Worm (Caenorhabditis elegans) whole organism, L2 larva: Measurements from ENCODE around the gene Y43F8B.2.

Experiments
- C34F6.9 ChIP-seq: fragments of 150-350 bp; optimal IDR thresholded peaks from 2 replicates; lab custom pipeline; 2014; ENCODE audit warnings: missing biosample characterization, missing genetic modification characterization
- F13H6.1 ChIP-seq: sonication (generic microtip); optimal IDR thresholded peaks from 2 replicates; lab custom pipeline; 2016; ENCODE audit warnings: missing genetic modification characterization, missing compliant biosample characterization
- R02D3.7 ChIP-seq: fragments of 150-350 bp; optimal IDR thresholded peaks from 2 replicates; lab custom pipeline; 2014; ENCODE audit warnings: missing biosample characterization, missing genetic modification characterization
- Y55F3AM.14 ChIP-seq: fragments of 200-800 bp; sonication (Bioruptor generic); optimal IDR thresholded peaks from 2 replicates; lab custom pipeline; 2018; ENCODE audit warnings: mild to moderate bottlenecking, missing genetic modification characterization, missing compliant biosample characterization
- alr-1 ChIP-seq: fragments of 150-350 bp; optimal IDR thresholded peaks from 2 replicates; lab custom pipeline; 2014; ENCODE audit warnings: missing biosample characterization, missing genetic modification characterization
- ama-1 ChIP-seq: fragments of 150-350 bp; optimal IDR thresholded peaks from 2 replicates; lab custom pipeline; 2018; ENCODE audit warnings: inconsistent platforms
- blmp-1 ChIP-seq: sonication (generic microtip); optimal IDR thresholded peaks from 2 replicates; lab custom pipeline; 2017; ENCODE audit warnings: missing genetic modification characterization, mild to moderate bottlenecking, missing compliant biosample characterization, antibody characterized with exemption, moderate library complexity; ENCODE audit not compliant: insufficient read depth
- dmd-4 ChIP-seq: sonication (generic microtip); optimal IDR thresholded peaks from 2 replicates; lab custom pipeline; 2017; ENCODE audit warnings: missing biosample characterization, missing genetic modification characterization
- egl-27 ChIP-seq: sonication (generic microtip); optimal IDR thresholded peaks from 3 replicates; lab custom pipeline; 2017; ENCODE audit warnings: missing biosample characterization, missing genetic modification reagents, missing genetic modification characterization
- elt-1 ChIP-seq: fragments of 150-350 bp; optimal IDR thresholded peaks from 2 replicates; lab custom pipeline; 2014; ENCODE audit warnings: missing biosample characterization, missing genetic modification characterization
- elt-3 ChIP-seq: sonication (generic microtip); optimal IDR thresholded peaks from 2 replicates; lab custom pipeline; 2017; ENCODE audit warnings: missing biosample characterization, missing genetic modification characterization
- fos-1 ChIP-seq: fragments of 150-350 bp; optimal IDR thresholded peaks from 2 replicates; lab custom pipeline; 2014; ENCODE audit warnings: missing biosample characterization, missing genetic modification characterization
- gmeb-1 ChIP-seq: fragments of 150-350 bp; optimal IDR thresholded peaks from 2 replicates; lab custom pipeline; 2014; ENCODE audit warnings: missing biosample characterization, missing genetic modification characterization
- lin-13 ChIP-seq: fragments of 150-350 bp; optimal IDR thresholded peaks from 2 replicates; lab custom pipeline; 2014; ENCODE audit warnings: missing biosample characterization, missing genetic modification reagents, missing genetic modification characterization
- lin-39 ChIP-seq: fragments of 150-350 bp; optimal IDR thresholded peaks from 2 replicates; lab custom pipeline; 2014; ENCODE audit warnings: missing biosample characterization, missing genetic modification reagents, missing genetic modification characterization
- mab-5 ChIP-seq: fragments of 150-350 bp; optimal IDR thresholded peaks from 2 replicates; lab custom pipeline; 2014; ENCODE audit warnings: missing biosample characterization, missing genetic modification characterization
- nhr-10 ChIP-seq: sonication (generic microtip); optimal IDR thresholded peaks from 2 replicates; lab custom pipeline; 2017; ENCODE audit warnings: missing biosample characterization, missing genetic modification characterization
- nhr-11 ChIP-seq: fragments of 150-350 bp; optimal IDR thresholded peaks from 2 replicates; lab custom pipeline; 2014; ENCODE audit warnings: missing biosample characterization, missing genetic modification characterization
- nhr-129 ChIP-seq: fragments of 150-350 bp; optimal IDR thresholded peaks from 2 replicates; lab custom pipeline; 2014; ENCODE audit warnings: missing biosample characterization, missing genetic modification characterization
- nhr-21 ChIP-seq: fragments of 150-350 bp; optimal IDR thresholded peaks from 2 replicates; lab custom pipeline; 2014; ENCODE audit warnings: missing biosample characterization, missing genetic modification characterization
- nhr-23 ChIP-seq: fragments of 150-350 bp; optimal IDR thresholded peaks from 2 replicates; lab custom pipeline; 2014; ENCODE audit warnings: missing biosample characterization, missing genetic modification reagents, missing genetic modification characterization
- nhr-237 ChIP-seq: fragments of 150-350 bp; optimal IDR thresholded peaks from 2 replicates; lab custom pipeline; 2014; ENCODE audit warnings: missing biosample characterization, missing genetic modification characterization
- nhr-6 ChIP-seq: fragments of 150-350 bp; optimal IDR thresholded peaks from 2 replicates; lab custom pipeline; 2014; ENCODE audit warnings: missing biosample characterization, missing genetic modification characterization
- nhr-77 ChIP-seq: fragments of 150-350 bp; optimal IDR thresholded peaks from 2 replicates; lab custom pipeline; 2014; ENCODE audit warnings: missing biosample characterization, missing genetic modification characterization
- sem-4 ChIP-seq: fragments of 150-350 bp; optimal IDR thresholded peaks from 2 replicates; lab custom pipeline; 2014; ENCODE audit warnings: missing biosample characterization, missing genetic modification reagents, missing genetic modification characterization
- skn-1 ChIP-seq: sonication (generic microtip); optimal IDR thresholded peaks from 2 replicates; lab custom pipeline; 2017; ENCODE audit warnings: missing biosample characterization, missing genetic modification characterization
- sma-3 ChIP-seq: sonication (generic microtip); optimal IDR thresholded peaks from 2 replicates; lab custom pipeline; 2016; ENCODE audit warnings: missing genetic modification reagents, missing genetic modification characterization, missing compliant biosample characterization
- sma-9 ChIP-seq, 2 experiments: fragments of 150-350 bp in 1 of 2; sonication (generic microtip) in 1 of 2; optimal IDR thresholded peaks; 2 replicates each; lab custom pipeline; 2014 to 2016; ENCODE audit warnings: missing genetic modification characterization in 2 of 2, mild to moderate bottlenecking in 1 of 2, missing biosample characterization in 1 of 2, missing compliant biosample characterization in 1 of 2, missing genetic modification reagents in 1 of 2, moderate library complexity in 1 of 2
- snpc-4 ChIP-seq: fragments of 150-350 bp; optimal IDR thresholded peaks from 2 replicates; lab custom pipeline; 2014; ENCODE audit warnings: missing biosample characterization, missing genetic modification characterization
- unc-39 ChIP-seq: fragments of 150-350 bp; optimal IDR thresholded peaks from 2 replicates; lab custom pipeline; 2014; ENCODE audit warnings: missing biosample characterization, missing genetic modification characterization
- unc-55 ChIP-seq: fragments of 150-350 bp; sonication (generic microtip); optimal IDR thresholded peaks from 3 replicates; lab custom pipeline; 2014; ENCODE audit warnings: missing biosample characterization, missing genetic modification reagents, missing genetic modification characterization
- unc-62 ChIP-seq: fragments of 150-350 bp; optimal IDR thresholded peaks from 2 replicates; lab custom pipeline; 2014; ENCODE audit warnings: missing biosample characterization, missing genetic modification reagents, missing genetic modification characterization
- zag-1 ChIP-seq: fragments of 150-350 bp; optimal IDR thresholded peaks from 2 replicates; lab custom pipeline; 2014; ENCODE audit warnings: missing biosample characterization, missing genetic modification characterization

The Y43F8B.2 gene

DNA sequence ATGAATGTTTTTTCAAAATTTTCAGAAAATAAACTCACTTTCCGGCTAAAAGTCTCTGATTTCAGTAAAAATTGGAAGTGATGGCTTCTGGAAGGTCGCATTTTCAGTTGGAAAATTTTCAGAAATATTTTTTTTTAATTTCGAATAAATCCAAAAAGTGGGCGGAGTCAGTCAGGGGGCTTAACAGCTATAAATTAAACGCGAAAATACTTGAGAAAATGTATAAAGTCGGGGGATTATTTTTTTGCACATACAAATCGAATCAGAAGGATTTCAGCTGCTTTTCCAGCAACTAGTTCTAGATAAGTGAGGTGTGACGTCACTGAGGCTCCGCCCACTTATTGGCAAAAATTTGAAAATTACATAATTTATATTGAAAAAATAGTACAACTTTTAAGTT, at the start of gene Y43F8B.2:
Y43F8B.2 (minus strand) TSS at position 101 of the 400 bp plus-strand sequence.
- no peak for TF ChIP-seq elt-1

DNA sequence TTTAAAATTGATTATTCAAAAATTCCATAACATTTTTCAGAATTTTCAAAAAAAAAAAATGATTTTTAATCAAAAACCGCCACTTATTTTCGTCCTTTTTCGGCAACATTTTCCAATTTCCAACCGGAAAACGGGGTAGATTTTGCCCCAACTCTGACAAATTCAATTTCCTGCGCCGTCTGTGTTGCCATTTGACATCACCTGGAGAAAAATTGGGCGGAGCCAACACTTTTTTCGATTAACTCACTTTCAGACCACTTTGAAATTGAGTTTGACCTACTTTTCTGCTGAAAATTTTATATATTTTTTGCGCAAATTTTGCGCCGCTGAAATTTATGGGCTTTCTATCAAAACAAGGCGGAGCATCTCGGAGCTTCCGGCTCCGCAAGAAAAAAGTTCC, 49.3 kb upstream of the Y43F8B.2 start:
- TF ChIP-seq egl-27 (tag; lab: Kevin White, UChicago) (no peak), F13H6.1 (tag; lab: Kevin White, UChicago) (no peak), unc-62 (GFP tag; lab: Kevin White, UChicago) (no peak), fos-1 (tag; lab: Kevin White, UChicago) (no peak), R02D3.7 (tag; lab: Kevin White, UChicago) (no peak), nhr-21 (no peak), C34F6.9 (tag; lab: Kevin White, UChicago) (no peak), elt-3 (no peak)

DNA sequence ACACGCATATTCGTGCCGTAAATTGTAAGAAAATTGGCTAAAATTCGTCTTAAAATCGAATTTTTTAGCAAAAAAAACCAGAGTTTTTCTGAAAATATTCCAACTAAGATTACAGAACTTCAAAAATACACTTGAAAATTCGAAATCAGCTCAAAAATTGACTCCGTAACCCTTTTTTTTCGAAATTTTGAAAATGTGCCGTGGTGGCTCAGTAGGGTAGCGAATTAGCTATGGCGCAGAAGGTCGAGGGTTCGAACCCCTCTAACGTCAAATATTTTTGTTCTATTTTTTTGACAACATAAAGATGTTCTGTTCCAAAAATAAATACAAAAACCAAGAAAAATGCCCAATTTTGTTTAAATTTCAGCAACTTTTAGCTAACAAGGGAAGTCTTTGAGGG, 46.6 kb upstream of the Y43F8B.2 start:
- TF ChIP-seq lin-39 (tag; lab: Kevin White, UChicago) (no peak), skn-1 (tag; lab: Kevin White, UChicago) (no peak), unc-39 (tag; lab: Kevin White, UChicago) (no peak), mab-5 (tag; lab: Kevin White, UChicago) (no peak), fos-1 (tag; lab: Kevin White, UChicago) (no peak), zag-1 (tag; lab: Kevin White, UChicago) (no peak), nhr-77 (no peak), nhr-129 (no peak), dmd-4 (no peak), sma-9 (GFP tag; optimal IDR thresholded peaks at IDR 0.05; lab: Kevin White, UChicago) (no peak), sma-9 (tag; optimal IDR thresholded peaks at IDR 0.05; lab: Kevin White, UChicago) (no peak), blmp-1 (no peak), sma-3 (no peak), ama-1 (lab: Kevin White, UChicago) (no peak), lin-13 (GFP tag; lab: Kevin White, UChicago) (no peak), sem-4 (tag; lab: Kevin White, UChicago) (no peak)
- TF ChIP-seq, all 48 proteins: peak for 0

ce11 chrV:19570102-19570501, 37.2 kb upstream of the Y43F8B.2 start:
- TF ChIP-seq sma-9 (GFP tag; optimal IDR thresholded peaks at IDR 0.05; lab: Kevin White, UChicago) (no peak), sma-9 (tag; optimal IDR thresholded peaks at IDR 0.05; lab: Kevin White, UChicago) (no peak), egl-27 (tag; lab: Kevin White, UChicago) (no peak), sem-4 (tag; lab: Kevin White, UChicago) (no peak), nhr-10 (tag; lab: Kevin White, UChicago) (no peak), nhr-6 (no peak), gmeb-1 (tag; lab: Kevin White, UChicago) (no peak), snpc-4 (tag; lab: Kevin White, UChicago) (no peak), nhr-237 (tag; lab: Kevin White, UChicago) (no peak), nhr-23 (no peak), lin-39 (tag; lab: Kevin White, UChicago) (no peak), zag-1 (tag; lab: Kevin White, UChicago) (no peak), fos-1 (tag; lab: Kevin White, UChicago) (no peak)

DNA sequence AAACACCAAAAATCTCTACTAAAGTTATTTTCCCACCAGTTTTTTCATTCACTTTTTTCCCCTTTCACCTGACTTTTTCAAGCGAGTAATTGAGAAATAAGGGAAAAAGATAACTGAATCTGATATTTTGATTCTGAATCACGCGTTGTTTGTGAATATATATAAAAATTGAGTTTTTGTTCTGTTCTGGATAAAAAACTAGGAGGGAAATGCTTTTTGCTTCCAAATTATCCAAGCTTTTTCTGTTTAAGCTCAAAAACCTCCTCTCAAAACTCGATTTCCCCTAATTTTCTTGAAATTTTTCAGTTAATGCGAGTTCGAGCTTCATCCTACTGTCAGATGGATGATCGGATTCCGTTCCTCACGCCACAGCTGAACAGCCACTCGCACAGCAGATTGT, 32.2 kb upstream of the Y43F8B.2 start, which contains the start of gene kcnl-1:
kcnl-1 (plus strand) TSS at position 301 of the 400 bp plus-strand sequence.
- TF ChIP-seq egl-27 (tag; lab: Kevin White, UChicago) (no peak), nhr-21 (no peak), nhr-11 (tag; lab: Kevin White, UChicago) (no peak), elt-1 (no peak), elt-3 (no peak)

- TF ChIP-seq lin-13 (GFP tag; lab: Kevin White, UChicago) (no peak), alr-1 (tag; lab: Kevin White, UChicago) (no peak), dmd-4 (no peak), unc-39 (tag; lab: Kevin White, UChicago) (no peak), C34F6.9 (tag; lab: Kevin White, UChicago) (no peak), fos-1 (tag; lab: Kevin White, UChicago) (no peak), gmeb-1 (tag; lab: Kevin White, UChicago) (no peak), unc-55 (GFP tag; lab: Kevin White, UChicago) (no peak), Y55F3AM.14 (GFP tag; lab: Kevin White, UChicago) (no peak), sem-4 (tag; lab: Kevin White, UChicago) (no peak), lin-39 (tag; lab: Kevin White, UChicago) (no peak), mab-5 (tag; lab: Kevin White, UChicago) (no peak), sma-9 (GFP tag; optimal IDR thresholded peaks at IDR 0.05; lab: Kevin White, UChicago) (no peak), sma-9 (tag; optimal IDR thresholded peaks at IDR 0.05; lab: Kevin White, UChicago) (no peak), nhr-10 (tag; lab: Kevin White, UChicago) (no peak), nhr-11 (tag; lab: Kevin White, UChicago) (no peak), nhr-77 (no peak), unc-62 (GFP tag; lab: Kevin White, UChicago) (no peak), sma-3 (no peak)
Measured at ce11 chrV:19555869-19556268, 23.0 kb upstream of the Y43F8B.2 start, which contains the start of gene oac-1. TSS of gene oac-1 (minus strand) at chrV:19555969.
